Worm (Caenorhabditis elegans) whole organism, L4 larva: ENCODE data around the gene C27H6.8.

ENCODE experiments used
- D1046.2 ChIP-seq: fragments of 200-800 bp; sonication (Bioruptor generic); IDR thresholded peaks from 2 replicates; pipeline ENCODE4 v1.3.6; 2022; ENCODE audit warnings: missing genetic modification characterization, missing compliant biosample characterization
- T26A8.4 ChIP-seq: fragments of 200-800 bp; sonication (Bioruptor generic); IDR thresholded peaks from 2 replicates; pipeline ENCODE4 v1.3.6; 2022; ENCODE audit warnings: missing genetic modification characterization, missing compliant biosample characterization
- ZK546.5 ChIP-seq, 2 experiments: sonication (generic microtip); optimal IDR thresholded peaks; 2 replicates each; lab custom pipeline; 2017; ENCODE audit warnings: missing biosample characterization in 2 of 2, missing genetic modification characterization in 2 of 2
- lin-29 ChIP-seq: fragments of 200-800 bp; sonication (Bioruptor generic); IDR thresholded peaks from 2 replicates; pipeline ENCODE4 v1.3.6; 2022; ENCODE audit warnings: missing genetic modification reagents, missing genetic modification characterization, missing compliant biosample characterization
- lsy-2 ChIP-seq, 2 experiments: fragments of 150-350 bp in 1 of 2; sonication (generic microtip) in 1 of 2; optimal IDR thresholded peaks; 2 replicates each; lab custom pipeline; 2014 to 2017; ENCODE audit warnings: missing biosample characterization in 2 of 2, missing genetic modification characterization in 2 of 2
- mep-1 ChIP-seq: fragments of 150-350 bp; sonication (generic microtip); optimal IDR thresholded peaks from 3 replicates; lab custom pipeline; 2014; ENCODE audit warnings: missing biosample characterization, missing genetic modification characterization
- vab-7 ChIP-seq: fragments of 200-800 bp; sonication (Bioruptor generic); IDR thresholded peaks from 2 replicates; pipeline ENCODE4 v1.3.6; 2022; ENCODE audit warnings: missing genetic modification reagents, missing genetic modification characterization, missing compliant biosample characterization
- zag-1 ChIP-seq: fragments of 150-350 bp; optimal IDR thresholded peaks from 2 replicates; lab custom pipeline; 2014; ENCODE audit warnings: missing biosample characterization, missing genetic modification characterization
- ztf-11 ChIP-seq: fragments of 150-350 bp; optimal IDR thresholded peaks from 2 replicates; lab custom pipeline; 2014; ENCODE audit warnings: missing biosample characterization, missing genetic modification characterization

DNA sequence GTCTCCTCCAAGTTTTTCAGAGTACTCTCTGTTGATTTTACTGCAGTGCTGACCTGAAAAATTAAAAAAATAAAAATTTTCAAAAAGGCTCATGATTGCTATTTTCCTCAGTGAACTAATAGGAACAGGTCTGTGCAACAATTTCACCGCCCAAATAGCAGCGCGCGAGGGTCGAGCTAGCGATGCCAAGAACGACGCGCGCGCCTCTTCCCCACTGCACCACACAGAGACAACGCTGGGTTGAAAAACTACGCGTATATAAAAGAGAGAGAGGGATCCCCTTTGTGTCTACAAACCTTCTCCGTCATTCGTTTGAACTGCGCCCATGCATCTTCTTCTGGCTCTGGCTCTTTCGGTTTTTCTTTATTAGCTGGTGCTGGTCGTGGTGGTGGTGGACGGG lies 17.5 kb downstream of the C27H6.8 start:
- TF ChIP-seq T26A8.4 (peak; percentile 92), ZK546.5 (tag; optimal IDR thresholded peaks at IDR 0.05; lab: Kevin White, UChicago) (no peak), lsy-2 (tag; optimal IDR thresholded peaks at IDR 0.05; lab: Kevin White, UChicago) (peak in 1 of 2 experiments; percentile 58), ztf-11 (no peak), D1046.2 (GFP tag; lab: Robert Waterston, UW) (peak; percentile 90), lin-29 (GFP tag; lab: Robert Waterston, UW) (peak; percentile 57; the same call in 1 of the 2 replicates), zag-1 (tag; lab: Kevin White, UChicago) (no peak), vab-7 (peak; percentile 98), mep-1 (peak; percentile 76)
